Fruit fly (Drosophila melanogaster) whole organism: ENCODE data around the gene CG9799.

Source experiments
- CG8478 ChIP-seq: fragments of >200 bp; optimal IDR thresholded peaks from 2 replicates; lab custom pipeline; 2018; ENCODE audit warnings: inconsistent platforms
- Dll ChIP-seq: fragments of >200 bp; optimal IDR thresholded peaks from 2 replicates; lab custom pipeline; 2017
- pan ChIP-seq: fragments of >200 bp; optimal IDR thresholded peaks from 2 replicates; lab custom pipeline; 2017
- psq ChIP-seq: fragments of >200 bp; optimal IDR thresholded peaks from 2 replicates; lab custom pipeline; 2017
- usp ChIP-seq: fragments of >200 bp; optimal IDR thresholded peaks from 2 replicates; lab custom pipeline; 2017; ENCODE audit warnings: missing biosample characterization, missing genetic modification characterization, mixed read lengths

dm6 chr3R:13369348-13369747 lies 19.2 kb downstream of the CG9799 start, which contains the start of gene CheA87a:
- TF ChIP-seq CG8478 (no peak), Dll (no peak), pan (no peak), usp (no peak), psq (lab: Kevin White, UChicago) (no peak)
